Worm (Caenorhabditis elegans) whole organism, young adult: ENCODE data around the gene C04A2.15.

ENCODE experiments used
- D2030.7 ChIP-seq: fragments of 200-800 bp; sonication (Bioruptor generic); IDR thresholded peaks from 2 replicates; pipeline ENCODE4 v1.3.6; 2022; ENCODE audit warnings: missing genetic modification reagents, missing genetic modification characterization, missing compliant biosample characterization
- F57A8.1 ChIP-seq: fragments of 200-800 bp; sonication (Bioruptor generic); optimal IDR thresholded peaks from 2 replicates; lab custom pipeline; 2018; ENCODE audit warnings: mild to moderate bottlenecking, missing genetic modification characterization, moderate library complexity, missing compliant biosample characterization
- K11D2.4 ChIP-seq: fragments of 200-800 bp; sonication (Bioruptor generic); IDR thresholded peaks from 2 replicates; pipeline ENCODE4 v1.3.6; 2022; ENCODE audit warnings: missing genetic modification reagents, missing genetic modification characterization, missing compliant biosample characterization
- K12H6.12 ChIP-seq: fragments of 200-800 bp; sonication (Bioruptor generic); optimal IDR thresholded peaks from 2 replicates; lab custom pipeline; 2018; ENCODE audit warnings: mild to moderate bottlenecking, missing genetic modification characterization, missing compliant biosample characterization
- Y53G8AR.9 ChIP-seq: fragments of 200-800 bp; sonication (Bioruptor generic); conservative IDR thresholded peaks from 2 replicates; pipeline ENCODE4 v1.3.6; 2022; ENCODE audit warnings: missing genetic modification reagents, missing genetic modification characterization, missing compliant biosample characterization
- Y95B8A.8 ChIP-seq: fragments of 200-800 bp; sonication (Bioruptor generic); IDR thresholded peaks from 2 replicates; pipeline ENCODE4 v1.3.6; 2022; ENCODE audit warnings: missing genetic modification reagents, missing genetic modification characterization, missing compliant biosample characterization
- ama-1 ChIP-seq, 3 experiments: fragments of 150-350 bp in 1 of 3; sonication (generic microtip) in 2 of 3; optimal IDR thresholded peaks; 2 replicates each; lab custom pipeline; 2014 to 2018; ENCODE audit warnings: missing biosample characterization in 2 of 3, missing genetic modification characterization in 2 of 3, missing genetic modification reagents in 2 of 3
- aptf-3 ChIP-seq: fragments of 200-800 bp; sonication (Bioruptor generic); IDR thresholded peaks from 2 replicates; pipeline ENCODE4 v1.3.6; 2022; ENCODE audit warnings: missing genetic modification characterization, missing compliant biosample characterization
- bed-2 ChIP-seq: fragments of 200-800 bp; sonication (Bioruptor generic); IDR thresholded peaks from 2 replicates; pipeline ENCODE4 v1.3.6; 2022; ENCODE audit warnings: missing genetic modification reagents, missing genetic modification characterization, missing compliant biosample characterization
- ceh-58 ChIP-seq: fragments of 200-800 bp; sonication (Bioruptor generic); IDR thresholded peaks from 2 replicates; pipeline ENCODE4 v1.3.6; 2022; ENCODE audit warnings: missing genetic modification characterization, missing compliant biosample characterization
- ceh-91 ChIP-seq: fragments of 200-800 bp; sonication (Bioruptor generic); IDR thresholded peaks from 2 replicates; pipeline ENCODE4 v1.3.6; 2022; ENCODE audit warnings: missing genetic modification reagents, missing genetic modification characterization, missing compliant biosample characterization
- egrh-3 ChIP-seq: fragments of 200-800 bp; sonication (Bioruptor generic); IDR thresholded peaks from 2 replicates; pipeline ENCODE4 v1.3.6; 2022; ENCODE audit warnings: missing genetic modification reagents, missing genetic modification characterization, missing compliant biosample characterization
- ekl-4 ChIP-seq: fragments of 200-800 bp; sonication (Bioruptor generic); IDR thresholded peaks from 2 replicates; pipeline ENCODE4 v1.3.6; 2022; ENCODE audit warnings: missing genetic modification reagents, missing genetic modification characterization, missing compliant biosample characterization
- ets-4 ChIP-seq: fragments of 200-800 bp; sonication (Bioruptor generic); optimal IDR thresholded peaks from 2 replicates; lab custom pipeline; 2018; ENCODE audit warnings: mild to moderate bottlenecking, missing genetic modification characterization, missing compliant biosample characterization
- him-1 ChIP-seq: sonication (generic microtip); optimal IDR thresholded peaks from 2 replicates; lab custom pipeline; 2016; ENCODE audit warnings: missing genotype, missing genetic modification reagents, missing genetic modification characterization, missing compliant biosample characterization
- hmg-1.2 ChIP-seq: fragments of 200-800 bp; sonication (Bioruptor generic); IDR thresholded peaks from 2 replicates; pipeline ENCODE4 v1.3.6; 2022; ENCODE audit warnings: missing genetic modification reagents, missing genetic modification characterization, missing compliant biosample characterization
- hsf-1 ChIP-seq: fragments of 200-800 bp; sonication (Bioruptor generic); IDR thresholded peaks from 2 replicates; pipeline ENCODE4 v1.3.6; 2022; ENCODE audit warnings: missing genetic modification reagents, missing genetic modification characterization, missing compliant biosample characterization
- let-526 ChIP-seq: fragments of 200-800 bp; sonication (Bioruptor generic); IDR thresholded peaks from 2 replicates; pipeline ENCODE4 v1.3.6; 2022; ENCODE audit warnings: missing genetic modification reagents, missing genetic modification characterization, missing compliant biosample characterization
- let-607 ChIP-seq, 2 experiments: fragments of 200-800 bp in 1 of 2; sonication (Bioruptor generic) in 1 of 2; sonication (generic microtip) in 1 of 2; optimal IDR thresholded peaks; 2 replicates each; lab custom pipeline; 2016 to 2018; ENCODE audit warnings: mild to moderate bottlenecking in 2 of 2, missing compliant biosample characterization in 2 of 2, missing genetic modification characterization in 2 of 2, moderate library complexity in 2 of 2, missing genotype in 1 of 2
- lin-26 ChIP-seq: fragments of 200-800 bp; sonication (Bioruptor generic); IDR thresholded peaks from 2 replicates; pipeline ENCODE4 v1.3.6; 2022; ENCODE audit warnings: missing genetic modification reagents, missing genetic modification characterization, missing compliant biosample characterization
- lin-54 ChIP-seq: fragments of 200-800 bp; sonication (Bioruptor generic); optimal IDR thresholded peaks from 2 replicates; lab custom pipeline; 2018; ENCODE audit warnings: mild to moderate bottlenecking, missing genetic modification characterization, missing compliant biosample characterization
- lsl-1 ChIP-seq: fragments of 200-800 bp; sonication (Bioruptor generic); optimal IDR thresholded peaks from 2 replicates; lab custom pipeline; 2018; ENCODE audit warnings: mild to moderate bottlenecking, missing genetic modification characterization, moderate library complexity, missing compliant biosample characterization
- lsy-27 ChIP-seq: sonication (generic microtip); optimal IDR thresholded peaks from 2 replicates; lab custom pipeline; 2017; ENCODE audit warnings: missing genetic modification characterization, mild to moderate bottlenecking, missing compliant biosample characterization, antibody characterized with exemption, missing genotype, borderline replicate concordance; ENCODE audit not compliant: insufficient read depth
- madf-8 ChIP-seq: fragments of 200-800 bp; sonication (Bioruptor generic); conservative IDR thresholded peaks from 2 replicates; pipeline ENCODE4 v1.3.6; 2022; ENCODE audit warnings: missing genetic modification reagents, missing genetic modification characterization, missing compliant biosample characterization
- mxl-1 ChIP-seq: sonication (generic microtip); optimal IDR thresholded peaks from 2 replicates; lab custom pipeline; 2016; ENCODE audit warnings: missing genetic modification characterization, missing compliant biosample characterization
- nfya-1 ChIP-seq: sonication (generic microtip); optimal IDR thresholded peaks from 2 replicates; lab custom pipeline; 2017; ENCODE audit warnings: antibody characterized with exemption, missing compliant biosample characterization, missing genetic modification characterization, borderline replicate concordance; ENCODE audit not compliant: insufficient read depth
- nhr-179 ChIP-seq: sonication (generic microtip); optimal IDR thresholded peaks from 2 replicates; lab custom pipeline; 2016; ENCODE audit warnings: mild to moderate bottlenecking, missing genetic modification characterization, missing compliant biosample characterization
- rec-8 ChIP-seq, 2 experiments: sonication (generic microtip); optimal IDR thresholded peaks; 2 replicates each; lab custom pipeline; 2016; ENCODE audit warnings: mild to moderate bottlenecking in 2 of 2, missing genetic modification characterization in 2 of 2, missing genetic modification reagents in 2 of 2, missing genotype in 2 of 2, missing biosample characterization in 1 of 2, missing compliant biosample characterization in 1 of 2, moderate library complexity in 1 of 2
- rpc-1 ChIP-seq, 2 experiments: fragments of 150-350 bp in 1 of 2; sonication (generic microtip) in 1 of 2; optimal IDR thresholded peaks; 2 replicates each; lab custom pipeline; 2014 to 2018; ENCODE audit warnings: missing biosample characterization in 1 of 2, missing genetic modification characterization in 1 of 2, missing genetic modification reagents in 1 of 2, missing genotype in 1 of 2
- snpc-1.3 ChIP-seq: sonication (generic microtip); optimal IDR thresholded peaks from 2 replicates; lab custom pipeline; 2017; ENCODE audit warnings: missing genetic modification characterization, mild to moderate bottlenecking, missing compliant biosample characterization, antibody characterized with exemption, moderate library complexity, missing genotype, missing genetic modification reagents; ENCODE audit not compliant: insufficient read depth
- tbx-9 ChIP-seq: sonication (generic microtip); optimal IDR thresholded peaks from 2 replicates; lab custom pipeline; 2016; ENCODE audit warnings: borderline replicate concordance, missing genetic modification characterization, inconsistent platforms, missing compliant biosample characterization
- tlf-1 ChIP-seq: fragments of 200-800 bp; sonication (Bioruptor generic); optimal IDR thresholded peaks from 2 replicates; lab custom pipeline; 2018; ENCODE audit warnings: mild to moderate bottlenecking, missing genetic modification characterization, missing compliant biosample characterization
- xnd-1 ChIP-seq: sonication (generic microtip); optimal IDR thresholded peaks from 2 replicates; lab custom pipeline; 2016; ENCODE audit warnings: missing genotype, missing genetic modification reagents, missing genetic modification characterization, missing compliant biosample characterization
- zfh-2 ChIP-seq: fragments of 200-800 bp; sonication (Bioruptor generic); conservative IDR thresholded peaks from 2 replicates; pipeline ENCODE4 v1.3.6; 2022; ENCODE audit warnings: missing genetic modification reagents, missing genetic modification characterization, missing compliant biosample characterization
- ztf-18 ChIP-seq: sonication (generic microtip); optimal IDR thresholded peaks from 2 replicates; lab custom pipeline; 2016; ENCODE audit warnings: missing genotype, mild to moderate bottlenecking, missing genetic modification characterization, missing compliant biosample characterization
- ztf-26 ChIP-seq: sonication (generic microtip); optimal IDR thresholded peaks from 2 replicates; lab custom pipeline; 2017; ENCODE audit warnings: missing genetic modification characterization, missing compliant biosample characterization
- ztf-28 ChIP-seq: fragments of 200-800 bp; sonication (Bioruptor generic); IDR thresholded peaks from 2 replicates; pipeline ENCODE4 v1.3.6; 2022; ENCODE audit warnings: missing genetic modification reagents, missing genetic modification characterization, missing compliant biosample characterization

Gene C04A2.15

DNA sequence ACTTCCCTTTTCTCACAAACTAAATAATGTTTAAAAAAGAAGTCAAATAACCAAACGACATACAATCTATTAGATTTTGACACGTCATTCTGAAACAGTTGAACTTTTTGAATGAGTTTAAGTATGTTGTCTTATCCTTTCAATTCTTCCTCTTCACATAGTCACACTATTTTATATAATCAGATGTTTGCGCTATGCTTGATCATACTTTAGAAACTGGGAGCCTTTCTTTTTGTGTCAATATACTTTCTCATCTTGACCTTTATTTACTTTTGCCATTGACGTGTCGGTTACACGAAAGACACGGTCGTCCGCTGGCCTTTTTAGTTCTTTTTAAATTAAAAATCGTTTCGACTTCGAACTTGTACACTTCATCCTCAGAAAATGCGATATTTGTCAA is at the start of gene C04A2.15:
TSS of gene C04A2.15 (plus strand) at position 299 of the 400 bp plus-strand sequence.
- no peak for TF ChIP-seq ceh-58 (GFP tag; lab: Robert Waterston, UW)
- TF ChIP-seq xnd-1 (tag; lab: Kevin White, UChicago) = no peak
- TF ChIP-seq lin-26 (GFP tag; lab: Robert Waterston, UW) = no peak

DNA sequence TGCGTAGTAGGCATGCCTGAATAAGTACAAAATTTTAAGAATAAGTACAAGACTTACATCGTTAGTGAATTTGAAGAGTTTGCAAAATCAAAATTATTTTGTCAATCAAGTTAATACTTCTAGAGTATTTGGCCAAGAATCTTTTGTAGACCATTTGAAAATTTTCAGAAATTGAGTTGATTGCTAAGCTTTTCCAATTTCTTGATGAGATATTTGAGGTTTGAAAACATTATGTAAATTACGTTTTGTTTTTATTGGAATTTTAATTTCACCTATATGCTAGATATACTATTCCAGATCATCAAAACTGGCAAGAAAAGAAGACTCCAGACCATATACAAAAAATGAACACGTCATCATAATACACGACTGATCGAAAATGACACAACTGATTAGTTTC is 49.0 kb upstream of the C04A2.15 start, which contains the start of gene tab-1:
TSS of gene tab-1 (plus strand) at position 301 of the 400 bp plus-strand sequence.
- no peak for TF ChIP-seq hmg-1.2
- no peak for TF ChIP-seq lsy-27 (tag; lab: Kevin White, UChicago)
- no peak for TF ChIP-seq aptf-3
- no peak for TF ChIP-seq Y53G8AR.9 (GFP tag; lab: Robert Waterston, UW)
- TF ChIP-seq lsl-1 (GFP tag; lab: Kevin White, UChicago) = no peak
- TF ChIP-seq ztf-18 (tag; lab: Kevin White, UChicago) = no peak
- TF ChIP-seq bed-2 (GFP tag; lab: Robert Waterston, UW) = no peak
- TF ChIP-seq ztf-26 (tag; lab: Kevin White, UChicago) = no peak
- no peak for TF ChIP-seq rpc-1 (optimal IDR thresholded peaks at IDR 0.05; lab: Kevin White, UChicago)
- no peak for TF ChIP-seq rpc-1 (tag; optimal IDR thresholded peaks at IDR 0.05; lab: Kevin White, UChicago)
- TF ChIP-seq rec-8 (tag; optimal IDR thresholded peaks at IDR 0.05; lab: Kevin White, UChicago) = no peak

DNA sequence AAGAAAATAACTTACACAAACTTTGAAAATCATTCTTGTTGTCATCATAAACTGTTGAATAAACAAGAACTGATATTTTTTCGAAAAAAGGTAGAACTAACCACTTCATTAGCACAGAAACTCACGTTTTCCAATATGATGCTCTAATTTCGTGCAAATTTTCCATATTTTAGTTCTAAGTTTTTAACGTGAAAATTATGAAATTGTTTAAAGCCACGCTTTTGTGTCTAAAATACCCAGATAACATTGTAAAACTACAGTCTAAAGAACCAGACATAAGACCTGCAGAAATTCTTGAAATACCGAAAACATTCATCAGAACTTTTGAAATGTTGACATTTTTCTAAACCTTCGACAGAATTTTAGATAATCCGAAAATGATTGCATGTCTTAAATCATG is 44.9 kb upstream of the C04A2.15 start, which contains the start of gene F31E8.5:
TSS of gene F31E8.5 (minus strand) at position 101 of the 400 bp plus-strand sequence.
- no peak for TF ChIP-seq mxl-1 (tag; lab: Kevin White, UChicago)
- no peak for TF ChIP-seq zfh-2 (GFP tag; lab: Robert Waterston, UW)
- no peak for TF ChIP-seq xnd-1 (tag; lab: Kevin White, UChicago)
- no peak for TF ChIP-seq Y95B8A.8
- no peak for TF ChIP-seq let-607 (tag; optimal IDR thresholded peaks at IDR 0.05; lab: Kevin White, UChicago)
- no peak for TF ChIP-seq egrh-3 (GFP tag; lab: Robert Waterston, UW)
- TF ChIP-seq tlf-1 (GFP tag; lab: Kevin White, UChicago) = no peak
- no peak for TF ChIP-seq madf-8

DNA sequence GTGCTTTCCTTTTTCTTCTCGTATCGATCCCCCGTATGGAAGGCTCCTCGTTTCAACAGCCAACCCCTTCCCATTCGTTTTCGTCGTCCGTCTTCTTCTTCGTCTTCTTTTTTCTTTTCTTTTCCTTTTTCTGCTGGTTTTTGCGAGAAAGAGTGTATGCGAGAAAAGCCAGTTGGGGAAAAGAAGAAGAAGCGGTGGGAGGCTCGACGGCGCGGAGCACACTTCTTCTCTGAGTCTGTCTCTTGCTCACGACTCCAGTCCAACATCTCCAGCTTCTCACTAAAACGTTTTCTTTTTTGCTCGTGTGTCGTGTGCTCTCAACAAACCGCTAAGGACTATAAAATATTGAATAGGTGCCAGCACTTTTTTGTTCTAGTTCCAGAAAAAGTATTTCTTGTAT is 43.5 kb upstream of the C04A2.15 start:
- TF ChIP-seq K12H6.12 (tag; lab: Kevin White, UChicago) = peak; percentile 8
- no peak for TF ChIP-seq ekl-4
- TF ChIP-seq tbx-9 (tag; lab: Kevin White, UChicago) = no peak
- no peak for TF ChIP-seq hsf-1 (GFP tag; lab: Robert Waterston, UW)
- no peak for TF ChIP-seq lin-54
- no peak for TF ChIP-seq ets-4 (GFP tag; lab: Kevin White, UChicago)
- no peak for TF ChIP-seq snpc-1.3
- TF ChIP-seq, all 124 proteins: peak for 1

DNA sequence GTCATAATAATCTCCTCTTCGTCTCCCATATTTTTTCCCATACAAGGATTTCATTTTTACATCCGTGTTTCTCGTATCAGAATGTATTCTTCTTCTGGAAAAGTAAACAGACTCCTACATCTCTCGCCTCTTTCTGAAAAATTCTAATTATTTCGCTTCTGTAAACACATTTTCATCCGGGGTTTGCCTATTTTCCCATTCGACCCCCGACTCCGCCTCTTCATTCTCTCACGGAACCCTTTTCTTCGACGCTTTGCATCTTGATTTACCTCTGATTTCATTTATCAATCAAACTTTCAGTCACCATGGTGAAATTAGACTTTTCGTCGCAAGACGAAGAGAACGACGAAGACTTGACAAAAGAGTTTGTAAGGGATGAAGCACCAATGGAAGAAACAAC is 41.4 kb upstream of the C04A2.15 start, which contains the start of gene snt-1:
TSS of gene snt-1 (plus strand) at position 301 of the 400 bp plus-strand sequence.
- TF ChIP-seq let-526 (GFP tag; lab: Robert Waterston, UW) (no peak), nfya-1 (no peak), F57A8.1 (no peak), nhr-179 (no peak), snpc-1.3 (no peak), ama-1 (optimal IDR thresholded peaks at IDR 0.05; lab: Kevin White, UChicago) (no peak), ama-1 (GFP tag; optimal IDR thresholded peaks at IDR 0.05; lab: Kevin White, UChicago) (no peak), ztf-28 (no peak), him-1 (no peak), ceh-91 (GFP tag; lab: Robert Waterston, UW) (no peak), D2030.7 (no peak), zfh-2 (GFP tag; lab: Robert Waterston, UW) (no peak), K11D2.4 (no peak)
